Worm (Caenorhabditis elegans): ENCODE measurements around the gene B0303.7.

The B0303.7 gene

DNA sequence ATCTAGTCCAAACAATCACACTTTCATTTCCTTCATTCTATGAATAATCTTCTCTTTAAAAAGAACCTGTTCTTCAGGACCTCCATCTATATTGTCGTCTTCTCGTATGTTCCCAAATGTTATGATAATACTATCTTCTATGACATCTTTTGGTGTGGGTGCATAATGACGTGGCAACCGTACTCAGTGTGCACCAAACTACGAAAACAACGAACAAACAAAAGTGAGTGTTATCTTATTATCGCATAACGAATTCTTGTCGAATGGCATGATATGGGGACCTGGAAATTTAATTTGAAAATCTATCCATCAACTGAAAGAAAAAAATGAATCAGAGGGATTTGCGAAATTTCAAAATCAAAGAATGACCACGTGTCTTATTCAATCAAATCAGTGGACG, 37.4 kb upstream of the B0303.7 start:
- no peak for TF ChIP-seq lim-7 (GFP tag; IDR thresholded peaks at IDR 0.05)
- TF ChIP-seq lin-29 (GFP tag; IDR thresholded peaks at IDR 0.05), result no peak
- TF ChIP-seq daf-16 (GFP tag; optimal IDR thresholded peaks at IDR 0.05), result no peak
- peak; percentile 37 for TF ChIP-seq daf-16 (tag; optimal IDR thresholded peaks at IDR 0.05)
- no peak for TF ChIP-seq F44E2.7 (GFP tag; IDR thresholded peaks at IDR 0.05)
- no peak for TF ChIP-seq daf-8 (GFP tag; IDR thresholded peaks at IDR 0.05)

ce11 chrIII:8656957-8657356, 36.5 kb upstream of the B0303.7 start:
- TF ChIP-seq unc-62 (GFP tag; optimal IDR thresholded peaks at IDR 0.05 in 1 of 2) (no peak), unc-62 (tag; optimal IDR thresholded peaks at IDR 0.05) (no peak), madf-9 (GFP tag; conservative IDR thresholded peaks at IDR 0.05) (no peak), nhr-11 (tag; optimal IDR thresholded peaks at IDR 0.05) (no peak), mdl-1 (tag; optimal IDR thresholded peaks at IDR 0.05) (peak in 1 of 2 experiments; percentile 64), ZK546.5 (tag; optimal IDR thresholded peaks at IDR 0.05) (no peak), dmd-6 (GFP tag; IDR thresholded peaks at IDR 0.05) (peak; percentile 93), lin-29 (GFP tag; IDR thresholded peaks at IDR 0.05) (no peak), Y48G9A.11 (GFP tag; IDR thresholded peaks at IDR 0.05) (no peak), ceh-20 (GFP tag; IDR thresholded peaks at IDR 0.05) (peak; percentile 56; the same call in 1 of the 2 replicates), lin-1 (GFP tag; IDR thresholded peaks at IDR 0.05) (peak; percentile 33; the same call in 1 of the 2 replicates), php-3 (GFP tag; IDR thresholded peaks at IDR 0.05) (peak; percentile 77), ceh-82 (tag; optimal IDR thresholded peaks at IDR 0.05) (no peak), nhr-10 (tag; optimal IDR thresholded peaks at IDR 0.05) (no peak), daf-19 (GFP tag; conservative IDR thresholded peaks at IDR 0.05) (no peak), daf-8 (GFP tag; IDR thresholded peaks at IDR 0.05) (0 out of 2 replicates have a peak, but pooled peaks have one; percentile 6), nhr-77 (tag; optimal IDR thresholded peaks at IDR 0.05) (peak; percentile 65), F44E2.7 (GFP tag; IDR thresholded peaks at IDR 0.05) (no peak), mxl-3 (GFP tag; optimal IDR thresholded peaks at IDR 0.05) (peak; percentile 33), hmg-1.1 (GFP tag; IDR thresholded peaks at IDR 0.05) (no peak), zip-2 (tag; optimal IDR thresholded peaks at IDR 0.05) (no peak), T20F7.1 (GFP tag; optimal IDR thresholded peaks at IDR 0.05) (peak; percentile 44), hlh-11 (tag; optimal IDR thresholded peaks at IDR 0.05) (peak; percentile 87), hlh-30 (tag; optimal IDR thresholded peaks at IDR 0.05; ENCODE audit: insufficient read depth) (peak; percentile 78), aha-1 (tag) (peak; percentile 76), mxl-2 (GFP tag; conservative IDR thresholded peaks at IDR 0.05) (peak; percentile 87), lsy-2 (tag; optimal IDR thresholded peaks at IDR 0.05) (peak in 1 of 2 experiments; percentile 8), dve-1 (tag; optimal IDR thresholded peaks at IDR 0.05; ENCODE audit: insufficient read depth) (peak; percentile 94), lim-7 (GFP tag; IDR thresholded peaks at IDR 0.05) (no peak), nhr-48 (tag; optimal IDR thresholded peaks at IDR 0.05) (peak; percentile 73), daf-16 (GFP tag; optimal IDR thresholded peaks at IDR 0.05) (peak in 1 of 2 experiments; percentile 49), daf-16 (tag; optimal IDR thresholded peaks at IDR 0.05) (peak; percentile 94), F26F4.8 (GFP tag; conservative IDR thresholded peaks at IDR 0.05) (no peak), nhr-6 (tag; optimal IDR thresholded peaks at IDR 0.05) (no peak), tra-1 (GFP tag; IDR thresholded peaks at IDR 0.05) (0 out of 2 replicates have a peak, but pooled peaks have one; percentile 41), pqm-1 (tag; optimal IDR thresholded peaks at IDR 0.05) (peak; percentile 78), ceh-44 (GFP tag; IDR thresholded peaks at IDR 0.05) (no peak), nhr-28 (tag; optimal IDR thresholded peaks at IDR 0.05) (peak; percentile 88)

DNA sequence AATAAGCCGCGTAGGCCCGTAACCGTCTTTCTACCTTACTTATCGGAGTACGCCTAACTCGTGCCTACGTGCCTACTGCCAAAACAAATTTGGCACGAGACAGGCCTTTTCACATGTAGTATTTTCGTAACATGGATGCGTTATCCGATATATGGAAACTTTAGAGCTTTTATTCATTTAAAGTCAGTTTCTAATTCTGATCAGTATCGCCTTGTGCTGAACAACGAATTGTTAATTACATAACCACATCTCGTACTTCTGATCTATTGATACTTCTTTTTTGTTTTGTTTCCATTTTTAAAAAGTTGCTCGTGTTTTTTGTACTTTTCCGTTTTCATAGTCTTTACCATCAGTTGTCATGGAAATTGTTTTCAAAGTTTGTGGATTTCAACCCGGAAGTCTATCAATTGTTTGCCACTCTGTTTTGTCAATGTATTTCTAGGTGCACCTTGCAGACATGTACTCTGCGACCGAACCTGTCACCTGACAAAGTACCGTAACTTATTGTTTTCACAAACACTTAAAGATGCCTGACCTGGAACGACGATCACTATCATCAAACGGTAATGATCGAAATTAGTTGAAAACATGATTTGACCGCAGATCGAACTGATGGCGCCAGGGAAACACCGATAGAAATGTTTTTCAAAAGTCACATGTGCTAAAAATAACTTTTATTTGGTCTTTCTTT, 35.6 kb upstream of the B0303.7 start:
- no peak for TF ChIP-seq fkh-10 (GFP tag; optimal IDR thresholded peaks at IDR 0.05)
- no peak for TF ChIP-seq daf-12 (tag; optimal IDR thresholded peaks at IDR 0.05)
- TF ChIP-seq lin-15B (tag; optimal IDR thresholded peaks at IDR 0.05), result no peak
- peak; percentile 97 for TF ChIP-seq aha-1 (tag)

All from whole organism, L4 larva.